Worm (Caenorhabditis elegans) whole organism, L4 larva: ENCODE measurements around the gene aagr-2.

ENCODE experiments used
- daf-8 ChIP-seq: fragments of 200-800 bp; sonication (Bioruptor generic); IDR thresholded peaks from 2 replicates; pipeline ENCODE4 v1.3.6; 2022; ENCODE audit warnings: missing genetic modification characterization, missing compliant biosample characterization
- egl-27 ChIP-seq: sonication (generic microtip); optimal IDR thresholded peaks from 3 replicates; lab custom pipeline; 2017; ENCODE audit warnings: missing biosample characterization, missing genetic modification reagents, missing genetic modification characterization
- egl-43 ChIP-seq: fragments of 200-800 bp; sonication (Bioruptor generic); IDR thresholded peaks from 2 replicates; pipeline ENCODE4 v1.3.6; 2022; ENCODE audit warnings: missing genetic modification reagents, missing genetic modification characterization, missing compliant biosample characterization
- hlh-30 ChIP-seq: sonication (generic microtip); optimal IDR thresholded peaks from 2 replicates; lab custom pipeline; 2017; ENCODE audit warnings: antibody characterized with exemption, mild to moderate bottlenecking, missing genetic modification characterization, missing compliant biosample characterization; ENCODE audit not compliant: insufficient read depth
- lin-39 ChIP-seq: fragments of 150-350 bp; optimal IDR thresholded peaks from 2 replicates; lab custom pipeline; 2014; ENCODE audit warnings: missing biosample characterization, missing genetic modification reagents, missing genetic modification characterization
- mxl-3 ChIP-seq: fragments of 200-800 bp; sonication (Bioruptor generic); optimal IDR thresholded peaks from 2 replicates; lab custom pipeline; 2018; ENCODE audit warnings: mild to moderate bottlenecking, missing genetic modification characterization, missing compliant biosample characterization
- nhr-237 ChIP-seq: sonication (generic microtip); optimal IDR thresholded peaks from 2 replicates; lab custom pipeline; 2017; ENCODE audit warnings: missing biosample characterization, missing genetic modification characterization
- nhr-25 ChIP-seq: sonication (generic microtip); optimal IDR thresholded peaks from 2 replicates; lab custom pipeline; 2017; ENCODE audit warnings: missing genetic modification characterization, mild to moderate bottlenecking, missing compliant biosample characterization, antibody characterized with exemption, moderate library complexity, borderline replicate concordance; ENCODE audit not compliant: insufficient read depth
- nhr-42 ChIP-seq: fragments of 200-800 bp; sonication (Bioruptor generic); IDR thresholded peaks from 2 replicates; pipeline ENCODE4 v1.3.6; 2022; ENCODE audit warnings: missing genetic modification characterization, missing compliant biosample characterization
- nhr-77 ChIP-seq: fragments of 150-350 bp; optimal IDR thresholded peaks from 2 replicates; lab custom pipeline; 2014; ENCODE audit warnings: missing biosample characterization, missing genetic modification characterization
- snpc-1.2 ChIP-seq: fragments of 200-800 bp; sonication (Bioruptor generic); IDR thresholded peaks from 2 replicates; pipeline ENCODE4 v1.3.6; 2022; ENCODE audit warnings: missing genetic modification reagents, missing genetic modification characterization, missing compliant biosample characterization

- TF ChIP-seq daf-8 (GFP tag; lab: Robert Waterston, UW) (no peak), nhr-42 (GFP tag; lab: Robert Waterston, UW) (no peak), snpc-1.2 (GFP tag; lab: Robert Waterston, UW) (no peak), mxl-3 (GFP tag; lab: Kevin White, UChicago) (no peak), lin-39 (tag; lab: Kevin White, UChicago) (no peak), nhr-25 (tag; lab: Kevin White, UChicago) (no peak), hlh-30 (tag; lab: Kevin White, UChicago) (no peak), egl-43 (GFP tag; lab: Robert Waterston, UW) (no peak), nhr-77 (peak; percentile 31), egl-27 (no peak), nhr-237 (tag; lab: Kevin White, UChicago) (no peak)
Measured at ce11 chrII:4960690-4961089, 35.6 kb upstream of the aagr-2 start.
